Worm (Caenorhabditis elegans): ENCODE data around the gene exc-9.

- TF ChIP-seq pag-3 (tag; optimal IDR thresholded peaks at IDR 0.05; ENCODE audit: borderline replicate concordance) (no peak), unc-55 (GFP tag; optimal IDR thresholded peaks at IDR 0.05) (peak; percentile 36), pha-4 (tag; optimal IDR thresholded peaks at IDR 0.05) (no peak), tbx-7 (tag; optimal IDR thresholded peaks at IDR 0.05) (no peak), nfya-1 (tag; optimal IDR thresholded peaks at IDR 0.05) (peak; percentile 38), ceh-6 (GFP tag; optimal IDR thresholded peaks at IDR 0.05) (no peak), pqm-1 (tag; optimal IDR thresholded peaks at IDR 0.05) (no peak), gmeb-2 (tag; optimal IDR thresholded peaks at IDR 0.05) (no peak), ref-2 (tag; optimal IDR thresholded peaks at IDR 0.05) (no peak), che-1 (tag; optimal IDR thresholded peaks at IDR 0.05) (no peak), ama-1 (optimal IDR thresholded peaks at IDR 0.05) (no peak), unc-42 (tag; optimal IDR thresholded peaks at IDR 0.05) (peak; percentile 10), elt-2 (tag; optimal IDR thresholded peaks at IDR 0.05) (peak; percentile 87), lim-6 (tag; optimal IDR thresholded peaks at IDR 0.05) (no peak)
Measured at ce11 chrIV:7902221-7902904, 38.5 kb downstream of the exc-9 start, which contains the start of gene arp-11.

All from whole organism, late embryonic.